Worm (Caenorhabditis elegans): ENCODE data around the gene R07E5.19.

ce11 chrIII:4453301-4453700 is 35.4 kb upstream of the R07E5.19 start:
- TF ChIP-seq zfp-2 (tag; optimal IDR thresholded peaks at IDR 0.05) = no peak
- TF ChIP-seq ces-1 (GFP tag; optimal IDR thresholded peaks at IDR 0.05) = no peak
- TF ChIP-seq rbr-2 (tag; optimal IDR thresholded peaks at IDR 0.05) = no peak
- TF ChIP-seq aha-1 (tag) = no peak
- no peak for TF ChIP-seq mep-1 (tag; optimal IDR thresholded peaks at IDR 0.05)
- no peak for TF ChIP-seq ama-1 (optimal IDR thresholded peaks at IDR 0.05)
- TF ChIP-seq nhr-111 (GFP tag; optimal IDR thresholded peaks at IDR 0.05) = no peak

Data from whole organism, L4 larva.